Worm (Caenorhabditis elegans) whole organism, L3 larva: ENCODE data around the gene srj-42.
A peak's percentile ranks its signal among the peaks of the same experiment; 100 is the strongest.

Source experiments
- R02D3.7 ChIP-seq: fragments of 150-350 bp; optimal IDR thresholded peaks from 2 replicates; lab custom pipeline; 2014; ENCODE audit warnings: missing biosample characterization, missing genetic modification characterization
- ZK546.5 ChIP-seq: sonication (generic microtip); optimal IDR thresholded peaks from 2 replicates; lab custom pipeline; 2017; ENCODE audit warnings: missing biosample characterization, missing genetic modification characterization
- aly-2 ChIP-seq: fragments of 150-350 bp; optimal IDR thresholded peaks from 2 replicates; lab custom pipeline; 2014; ENCODE audit warnings: missing biosample characterization, missing genetic modification characterization
- ama-1 ChIP-seq: fragments of 150-350 bp; optimal IDR thresholded peaks from 2 replicates; lab custom pipeline; 2018
- ceh-16 ChIP-seq: sonication (generic microtip); optimal IDR thresholded peaks from 2 replicates; lab custom pipeline; 2017; ENCODE audit warnings: missing biosample characterization, missing genetic modification characterization
- ceh-82 ChIP-seq: fragments of 150-350 bp; optimal IDR thresholded peaks from 2 replicates; lab custom pipeline; 2014; ENCODE audit warnings: missing biosample characterization, missing genetic modification characterization
- daf-12 ChIP-seq: fragments of 150-350 bp; optimal IDR thresholded peaks from 2 replicates; lab custom pipeline; 2014; ENCODE audit warnings: missing biosample characterization, missing genetic modification reagents, missing genetic modification characterization
- egl-27 ChIP-seq: sonication (generic microtip); optimal IDR thresholded peaks from 4 replicates; lab custom pipeline; 2017; ENCODE audit warnings: missing biosample characterization, missing genetic modification reagents, missing genetic modification characterization
- egl-5 ChIP-seq: fragments of 150-350 bp; optimal IDR thresholded peaks from 2 replicates; lab custom pipeline; 2017; ENCODE audit warnings: missing biosample characterization, missing genetic modification reagents, missing genetic modification characterization, inconsistent platforms
- elt-1 ChIP-seq: fragments of 150-350 bp; optimal IDR thresholded peaks from 2 replicates; lab custom pipeline; 2014; ENCODE audit warnings: missing biosample characterization, missing genetic modification characterization
- elt-2 ChIP-seq: sonication (generic microtip); optimal IDR thresholded peaks from 2 replicates; lab custom pipeline; 2016; ENCODE audit warnings: missing genetic modification reagents, mild to moderate bottlenecking, missing genetic modification characterization, missing compliant biosample characterization
- eor-1 ChIP-seq, 2 experiments: fragments of 150-350 bp; optimal IDR thresholded peaks; 2 replicates each; lab custom pipeline; 2014 to 2018; ENCODE audit warnings: missing biosample characterization in 2 of 2, missing genetic modification characterization in 2 of 2
- fkh-2 ChIP-seq: fragments of 150-350 bp; optimal IDR thresholded peaks from 2 replicates; lab custom pipeline; 2014; ENCODE audit warnings: missing biosample characterization, missing genetic modification reagents, missing genetic modification characterization
- fos-1 ChIP-seq: fragments of 150-350 bp; optimal IDR thresholded peaks from 2 replicates; lab custom pipeline; 2014; ENCODE audit warnings: missing biosample characterization, missing genetic modification characterization
- hmg-11 ChIP-seq: sonication (generic microtip); optimal IDR thresholded peaks from 2 replicates; lab custom pipeline; 2016; ENCODE audit warnings: missing genetic modification characterization, missing compliant biosample characterization
- lin-39 ChIP-seq: fragments of 150-350 bp; optimal IDR thresholded peaks from 2 replicates; lab custom pipeline; 2018; ENCODE audit warnings: missing biosample characterization, missing genetic modification reagents, missing genetic modification characterization
- lsy-12 ChIP-seq: sonication (generic microtip); optimal IDR thresholded peaks from 2 replicates; lab custom pipeline; 2016; ENCODE audit warnings: mild to moderate bottlenecking, missing genetic modification characterization, missing compliant biosample characterization
- mdl-1 ChIP-seq: fragments of 150-350 bp; optimal IDR thresholded peaks from 2 replicates; lab custom pipeline; 2014; ENCODE audit warnings: missing biosample characterization, missing genetic modification characterization
- nfya-1 ChIP-seq: sonication (generic microtip); optimal IDR thresholded peaks from 2 replicates; lab custom pipeline; 2017; ENCODE audit warnings: missing genetic modification characterization, mild to moderate bottlenecking, missing compliant biosample characterization, antibody characterized with exemption, moderate library complexity; ENCODE audit not compliant: insufficient read depth
- nhr-11 ChIP-seq: fragments of 150-350 bp; optimal IDR thresholded peaks from 2 replicates; lab custom pipeline; 2014; ENCODE audit warnings: missing biosample characterization, missing genetic modification characterization
- nhr-12 ChIP-seq: fragments of 150-350 bp; optimal IDR thresholded peaks from 2 replicates; lab custom pipeline; 2014; ENCODE audit warnings: missing biosample characterization, missing genetic modification characterization
- nhr-23 ChIP-seq: fragments of 150-350 bp; optimal IDR thresholded peaks from 2 replicates; lab custom pipeline; 2014; ENCODE audit warnings: missing biosample characterization, missing genetic modification reagents, missing genetic modification characterization
- nhr-237 ChIP-seq: fragments of 150-350 bp; optimal IDR thresholded peaks from 2 replicates; lab custom pipeline; 2014; ENCODE audit warnings: missing biosample characterization, missing genetic modification characterization
- nhr-25 ChIP-seq: sonication (generic microtip); optimal IDR thresholded peaks from 2 replicates; lab custom pipeline; 2017; ENCODE audit warnings: missing biosample characterization, missing genetic modification characterization
- nhr-28 ChIP-seq: fragments of 150-350 bp; optimal IDR thresholded peaks from 2 replicates; lab custom pipeline; 2014; ENCODE audit warnings: missing biosample characterization, missing genetic modification characterization
- nhr-43 ChIP-seq: sonication (generic microtip); optimal IDR thresholded peaks from 2 replicates; lab custom pipeline; 2016; ENCODE audit warnings: mild to moderate bottlenecking, missing genetic modification characterization, missing compliant biosample characterization; ENCODE audit not compliant: poor library complexity, severe bottlenecking
- nhr-67 ChIP-seq: fragments of 150-350 bp; optimal IDR thresholded peaks from 2 replicates; lab custom pipeline; 2014; ENCODE audit warnings: missing biosample characterization, missing genetic modification characterization
- nhr-76 ChIP-seq: fragments of 150-350 bp; sonication (generic microtip); optimal IDR thresholded peaks from 5 replicates; lab custom pipeline; 2014; ENCODE audit warnings: missing biosample characterization, missing genetic modification characterization
- nhr-77 ChIP-seq: fragments of 150-350 bp; optimal IDR thresholded peaks from 2 replicates; lab custom pipeline; 2014; ENCODE audit warnings: missing biosample characterization, missing genetic modification characterization
- pha-4 ChIP-seq: fragments of 150-350 bp; optimal IDR thresholded peaks from 2 replicates; lab custom pipeline; 2014; ENCODE audit warnings: missing biosample characterization, missing genetic modification reagents, missing genetic modification characterization
- pqm-1 ChIP-seq: fragments of 150-350 bp; optimal IDR thresholded peaks from 2 replicates; lab custom pipeline; 2017; ENCODE audit warnings: missing biosample characterization, missing genetic modification characterization, inconsistent platforms
- unc-39 ChIP-seq: sonication (generic microtip); optimal IDR thresholded peaks from 4 replicates; lab custom pipeline; 2017; ENCODE audit warnings: missing biosample characterization, missing genetic modification characterization
- unc-62 ChIP-seq: fragments of 150-350 bp; sonication (generic microtip); optimal IDR thresholded peaks from 4 replicates; lab custom pipeline; 2014; ENCODE audit warnings: missing biosample characterization, missing genetic modification reagents, missing genetic modification characterization

The srj-42 gene

DNA sequence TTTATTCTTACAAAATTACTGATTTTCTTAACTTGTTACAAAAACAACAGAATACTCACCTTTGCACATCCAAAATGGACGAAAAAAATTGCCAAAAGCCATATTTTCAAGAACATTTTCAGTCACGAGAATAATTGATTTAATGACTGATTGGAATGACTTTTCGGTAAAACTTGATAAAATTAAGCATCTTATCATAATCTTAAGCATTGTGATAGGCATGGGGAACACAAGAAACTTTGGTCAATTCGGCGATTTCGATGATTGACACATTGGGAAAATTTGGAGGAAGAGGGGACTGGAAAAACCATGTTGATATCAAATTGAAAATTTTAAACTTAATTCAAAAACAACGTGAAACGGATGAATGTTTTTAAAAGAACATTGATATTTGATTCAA, 36.6 kb downstream of the srj-42 start, which contains the start of gene Y40H7A.10:
Gene Y40H7A.10, minus strand, starts transcription at position 128 of the 400 bp plus-strand sequence.
- TF ChIP-seq elt-2 (peak; percentile 70), eor-1 (tag; optimal IDR thresholded peaks at IDR 0.05; lab: Kevin White, UChicago) (no peak), aly-2 (tag; lab: Kevin White, UChicago) (no peak), fos-1 (tag; lab: Kevin White, UChicago) (no peak), nhr-23 (no peak), fkh-2 (tag; lab: Kevin White, UChicago) (no peak)
- TF ChIP-seq, all 47 proteins: peak for 1

ce11 chrIV:15214694-15215093, 37.4 kb downstream of the srj-42 start:
- TF ChIP-seq ceh-16 (tag; lab: Kevin White, UChicago) (no peak), ZK546.5 (tag; lab: Kevin White, UChicago) (no peak), pha-4 (no peak), lin-39 (no peak), nhr-77 (tag; lab: Kevin White, UChicago) (no peak), egl-27 (tag; lab: Kevin White, UChicago) (no peak)

- no peak for TF ChIP-seq ama-1
- no peak for TF ChIP-seq R02D3.7 (tag; lab: Kevin White, UChicago)
- TF ChIP-seq nhr-43 (tag; lab: Kevin White, UChicago) = no peak
Measured at ce11 chrIV:15210482-15210881, 41.6 kb downstream of the srj-42 start.

DNA sequence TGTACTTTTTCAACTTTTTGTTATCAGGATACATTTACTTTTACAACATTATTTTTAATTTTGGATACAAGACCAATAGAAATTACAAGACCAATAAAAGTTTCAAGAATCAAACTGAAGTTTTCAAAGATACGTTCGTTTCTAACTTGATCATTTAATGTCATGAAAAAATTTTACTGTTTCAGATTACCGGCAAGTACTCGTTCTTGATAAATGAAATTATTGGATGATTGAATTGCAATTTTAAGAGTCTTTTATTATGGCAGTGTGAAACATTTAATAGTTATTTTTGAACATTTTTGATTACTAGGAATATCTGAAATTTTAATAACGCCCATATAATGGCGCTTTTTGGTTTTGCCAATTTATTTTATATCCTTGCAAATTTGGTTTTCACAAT, 45.4 kb downstream of the srj-42 start:
- TF ChIP-seq nfya-1 (tag; lab: Kevin White, UChicago) = no peak
- TF ChIP-seq nhr-23 = no peak
- no peak for TF ChIP-seq nhr-77 (tag; lab: Kevin White, UChicago)
- TF ChIP-seq ceh-82 = no peak
- TF ChIP-seq nhr-25 (tag; lab: Kevin White, UChicago) = no peak
- TF ChIP-seq ama-1 = no peak
- no peak for TF ChIP-seq nhr-28 (tag; lab: Kevin White, UChicago)
- TF ChIP-seq nhr-237 (tag; lab: Kevin White, UChicago) = no peak
- no peak for TF ChIP-seq egl-5 (tag; lab: Kevin White, UChicago)
- TF ChIP-seq hmg-11 (tag; lab: Kevin White, UChicago) = no peak
- no peak for TF ChIP-seq R02D3.7 (tag; lab: Kevin White, UChicago)
- TF ChIP-seq mdl-1 (tag; lab: Kevin White, UChicago) = no peak
- no peak for TF ChIP-seq lsy-12 (tag; lab: Kevin White, UChicago)
- no peak for TF ChIP-seq pqm-1 (tag; lab: Kevin White, UChicago)
- no peak for TF ChIP-seq aly-2 (tag; lab: Kevin White, UChicago)
- no peak for TF ChIP-seq lin-39
- no peak for TF ChIP-seq nhr-11
- no peak for TF ChIP-seq nhr-67 (tag; lab: Kevin White, UChicago)
- no peak for TF ChIP-seq unc-62 (GFP tag; lab: Kevin White, UChicago)
- TF ChIP-seq nhr-76 (tag; lab: Kevin White, UChicago) = no peak
- TF ChIP-seq, all 47 proteins: peak for 0

DNA sequence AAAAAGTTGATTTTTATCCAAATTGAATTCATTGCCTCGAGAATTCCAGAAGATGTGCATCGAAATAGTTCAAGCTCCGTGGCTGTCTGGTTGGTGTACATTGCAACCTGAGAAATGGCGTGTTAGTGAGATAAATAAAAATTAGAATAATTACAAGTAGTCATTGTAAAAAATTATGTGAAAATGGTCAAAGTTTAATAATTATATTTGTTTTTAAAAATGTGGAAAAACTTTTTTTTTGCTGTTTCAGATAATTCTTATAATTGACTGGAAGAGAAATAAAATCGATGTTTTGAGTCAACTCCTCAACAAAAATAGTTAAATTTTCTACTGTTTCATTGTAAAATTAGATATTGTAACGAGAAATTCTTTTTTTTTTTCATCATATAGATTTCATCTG, 49.1 kb downstream of the srj-42 start, which contains the start of gene sra-30:
Gene sra-30, minus strand, starts transcription at position 101 of the 400 bp plus-strand sequence.
- TF ChIP-seq pha-4 (no peak), nhr-23 (no peak), fos-1 (tag; lab: Kevin White, UChicago) (no peak), unc-39 (tag; lab: Kevin White, UChicago) (no peak), elt-1 (tag; lab: Kevin White, UChicago) (no peak), lsy-12 (tag; lab: Kevin White, UChicago) (no peak), eor-1 (tag; optimal IDR thresholded peaks at IDR 0.05; lab: Kevin White, UChicago) (no peak), daf-12 (no peak), nhr-43 (tag; lab: Kevin White, UChicago) (no peak), nhr-67 (tag; lab: Kevin White, UChicago) (no peak), nhr-12 (tag; lab: Kevin White, UChicago) (no peak), nhr-77 (tag; lab: Kevin White, UChicago) (no peak), ama-1 (no peak), egl-27 (tag; lab: Kevin White, UChicago) (no peak)
